Fruit fly (Drosophila melanogaster) whole organism, embryonic: ENCODE data around the gene CG31637.
A peak's percentile ranks its signal among the peaks of the same experiment; 100 is the strongest.

Source experiments
- B-H1 ChIP-seq: fragments of 200-800 bp; sonication (Bioruptor generic); IDR thresholded peaks from 3 replicates; pipeline ENCODE4 v1.3.6; 2022; ENCODE audit warnings: missing biosample characterization, missing genetic modification characterization
- Bgb ChIP-seq: fragments of 200-800 bp; sonication (Bioruptor generic); IDR thresholded peaks from 2 replicates; pipeline ENCODE4 v1.3.6; 2022; ENCODE audit warnings: missing biosample characterization, missing genetic modification characterization; ENCODE audit not compliant: partially characterized antibody
- CG10209 ChIP-seq: fragments of 200-800 bp; sonication (Bioruptor generic); optimal IDR thresholded peaks from 3 replicates; lab custom pipeline; 2017; ENCODE audit warnings: missing biosample characterization, mild to moderate bottlenecking, missing genetic modification characterization, missing genetic modification reagents
- CG11093 ChIP-seq: fragments of 200-800 bp; sonication (Bioruptor generic); IDR thresholded peaks from 3 replicates; pipeline ENCODE4 v1.3.6; 2022; ENCODE audit warnings: missing biosample characterization, missing genetic modification characterization
- CG13287 ChIP-seq: fragments of 200-800 bp; sonication (Bioruptor generic); IDR thresholded peaks from 2 replicates; pipeline ENCODE4 v1.3.6; 2022; ENCODE audit warnings: missing biosample characterization, missing genetic modification characterization; ENCODE audit not compliant: partially characterized antibody
- CG14710 ChIP-seq: fragments of 200-800 bp; sonication (Bioruptor generic); optimal IDR thresholded peaks from 3 replicates; lab custom pipeline; 2019; ENCODE audit warnings: missing biosample characterization, mild to moderate bottlenecking, missing genetic modification characterization, moderate library complexity
- CG16815 ChIP-seq: fragments of 200-800 bp; sonication (Bioruptor generic); optimal IDR thresholded peaks from 3 replicates; lab custom pipeline; 2017; ENCODE audit warnings: missing biosample characterization, mild to moderate bottlenecking, missing genetic modification characterization
- CG17361 ChIP-seq: fragments of 200-800 bp; sonication (Bioruptor generic); IDR thresholded peaks from 3 replicates; pipeline ENCODE4 v1.3.6; 2022; ENCODE audit warnings: missing biosample characterization, missing genetic modification characterization
- CG2712 ChIP-seq: fragments of 200-800 bp; optimal IDR thresholded peaks from 3 replicates; lab custom pipeline; 2019; ENCODE audit warnings: missing biosample characterization, mild to moderate bottlenecking, missing genetic modification characterization, moderate library complexity
- CG3281 ChIP-seq: fragments of 200-800 bp; sonication (Bioruptor generic); optimal IDR thresholded peaks from 3 replicates; lab custom pipeline; 2017; ENCODE audit warnings: missing biosample characterization, mild to moderate bottlenecking, missing genetic modification characterization
- CG4404 ChIP-seq: fragments of 200-800 bp; sonication (Bioruptor generic); IDR thresholded peaks from 2 replicates; pipeline ENCODE4 v1.3.6; 2022; ENCODE audit warnings: missing biosample characterization, missing genetic modification characterization
- CG4424 ChIP-seq: fragments of 200-800 bp; sonication (Bioruptor generic); optimal IDR thresholded peaks from 3 replicates; lab custom pipeline; 2016; ENCODE audit warnings: missing biosample characterization, missing genetic modification characterization
- CG5180 ChIP-seq: fragments of 200-800 bp; sonication (Bioruptor generic); optimal IDR thresholded peaks from 3 replicates; lab custom pipeline; 2017; ENCODE audit warnings: missing biosample characterization, missing genetic modification characterization, mild to moderate bottlenecking, moderate library complexity, missing genetic modification reagents
- CG7556 ChIP-seq: fragments of 200-800 bp; sonication (Bioruptor generic); optimal IDR thresholded peaks from 2 replicates; lab custom pipeline; 2017; ENCODE audit warnings: missing biosample characterization, mild to moderate bottlenecking, missing genetic modification characterization
- CG7963 ChIP-seq: fragments of 200-800 bp; sonication (Bioruptor generic); IDR thresholded peaks from 3 replicates; pipeline ENCODE4 v1.3.6; 2022; ENCODE audit warnings: missing biosample characterization, missing genetic modification characterization; ENCODE audit not compliant: partially characterized antibody
- CG9437 ChIP-seq: fragments of 200-800 bp; sonication (Bioruptor generic); optimal IDR thresholded peaks from 2 replicates; lab custom pipeline; 2018; ENCODE audit warnings: missing biosample characterization, mild to moderate bottlenecking, missing genetic modification characterization
- Doc3 ChIP-seq: fragments of 200-800 bp; sonication (Bioruptor generic); IDR thresholded peaks from 3 replicates; pipeline ENCODE4 v1.3.6; 2022; ENCODE audit warnings: missing biosample characterization, missing genetic modification characterization; ENCODE audit not compliant: partially characterized antibody
- Dp ChIP-seq: fragments of 200-800 bp; sonication (Bioruptor generic); optimal IDR thresholded peaks from 2 replicates; lab custom pipeline; 2018; ENCODE audit warnings: missing biosample characterization, mild to moderate bottlenecking, missing genetic modification characterization, moderate library complexity
- Drgx ChIP-seq: fragments of 200-800 bp; sonication (Bioruptor generic); IDR thresholded peaks from 2 replicates; pipeline ENCODE4 v1.3.6; 2022; ENCODE audit warnings: missing biosample characterization, missing genetic modification characterization
- E2f2 ChIP-seq: fragments of 200-800 bp; sonication (Bioruptor generic); IDR thresholded peaks from 2 replicates; pipeline ENCODE4 v1.3.6; 2022; ENCODE audit warnings: missing biosample characterization, missing genetic modification characterization
- Gsc ChIP-seq: fragments of 200-800 bp; sonication (Bioruptor generic); IDR thresholded peaks from 2 replicates; pipeline ENCODE4 v1.3.6; 2022; ENCODE audit warnings: missing biosample characterization, missing genetic modification characterization
- HmgZ ChIP-seq: fragments of 200-800 bp; sonication (Bioruptor generic); optimal IDR thresholded peaks from 2 replicates; lab custom pipeline; 2018; ENCODE audit warnings: missing biosample characterization, mild to moderate bottlenecking, missing genetic modification characterization
- MBD-R2 ChIP-seq: fragments of 200-800 bp; sonication (Bioruptor generic); IDR thresholded peaks from 2 replicates; pipeline ENCODE4 v1.3.6; 2022; ENCODE audit warnings: missing biosample characterization, missing genetic modification characterization
- MESR4 ChIP-seq: fragments of 200-800 bp; sonication (Bioruptor generic); optimal IDR thresholded peaks from 2 replicates; lab custom pipeline; 2018; ENCODE audit warnings: missing biosample characterization, mild to moderate bottlenecking, missing genetic modification characterization, moderate library complexity
- Pdp1 ChIP-seq, 2 experiments: fragments of 200-800 bp; sonication (Bioruptor generic); optimal IDR thresholded peaks; 3 replicates each; lab custom pipeline; 2016; ENCODE audit warnings: missing biosample characterization in 2 of 2, missing genetic modification characterization in 2 of 2, mild to moderate bottlenecking in 1 of 2, moderate library complexity in 1 of 2
- Scr ChIP-seq: fragments of 200-800 bp; sonication (Bioruptor generic); IDR thresholded peaks from 2 replicates; pipeline ENCODE4 v1.3.6; 2022; ENCODE audit warnings: missing biosample characterization, missing genetic modification characterization; ENCODE audit not compliant: partially characterized antibody
- Six4 ChIP-seq: fragments of 200-800 bp; sonication (Bioruptor generic); optimal IDR thresholded peaks from 2 replicates; lab custom pipeline; 2016; ENCODE audit warnings: missing biosample characterization, missing genetic modification characterization
- ab ChIP-seq: fragments of 200-800 bp; sonication (Bioruptor generic); optimal IDR thresholded peaks from 2 replicates; lab custom pipeline; 2016; ENCODE audit warnings: missing biosample characterization, missing genetic modification characterization
- bab2 ChIP-seq: fragments of 200-800 bp; sonication (Bioruptor generic); optimal IDR thresholded peaks from 2 replicates; lab custom pipeline; 2016; ENCODE audit warnings: missing biosample characterization, missing genetic modification characterization
- chinmo ChIP-seq: fragments of 200-800 bp; sonication (Bioruptor generic); IDR thresholded peaks from 4 replicates; pipeline ENCODE4 v1.3.6; 2022; ENCODE audit warnings: missing biosample characterization, missing genetic modification characterization; ENCODE audit not compliant: partially characterized antibody
- crol ChIP-seq: fragments of 200-800 bp; sonication (Bioruptor generic); IDR thresholded peaks from 2 replicates; pipeline ENCODE4 v1.3.6; 2022; ENCODE audit warnings: missing biosample characterization, missing genetic modification characterization
- dm ChIP-seq: fragments of 200-800 bp; sonication (Bioruptor generic); optimal IDR thresholded peaks from 3 replicates; lab custom pipeline; 2016; ENCODE audit warnings: missing biosample characterization, missing genetic modification characterization
- en ChIP-seq: fragments of 200-800 bp; sonication (Bioruptor generic); optimal IDR thresholded peaks from 2 replicates; lab custom pipeline; 2016; ENCODE audit warnings: missing biosample characterization, missing genetic modification characterization
- ftz-f1 ChIP-seq: fragments of 200-800 bp; sonication (Bioruptor generic); optimal IDR thresholded peaks from 2 replicates; lab custom pipeline; 2016; ENCODE audit warnings: missing biosample characterization, missing genetic modification characterization
- gcm ChIP-seq: fragments of 200-800 bp; sonication (Bioruptor generic); optimal IDR thresholded peaks from 2 replicates; lab custom pipeline; 2019; ENCODE audit warnings: missing biosample characterization, mild to moderate bottlenecking, missing genetic modification characterization, moderate library complexity
- insv ChIP-seq, 2 experiments: fragments of 200-800 bp; sonication (Bioruptor generic); optimal IDR thresholded peaks; 3 replicates each; lab custom pipeline; 2016 to 2018; ENCODE audit warnings: missing biosample characterization in 2 of 2, missing genetic modification characterization in 2 of 2
- ken ChIP-seq: fragments of 200-800 bp; sonication (Bioruptor generic); IDR thresholded peaks from 3 replicates; pipeline ENCODE4 v1.3.6; 2022; ENCODE audit warnings: missing biosample characterization, missing genetic modification characterization
- kni ChIP-seq: fragments of 200-800 bp; sonication (Bioruptor generic); optimal IDR thresholded peaks from 3 replicates; lab custom pipeline; 2017; ENCODE audit warnings: mild to moderate bottlenecking, missing biosample characterization, missing genetic modification reagents, missing genetic modification characterization
- nerfin-1 ChIP-seq: fragments of 200-800 bp; sonication (Bioruptor generic); optimal IDR thresholded peaks from 3 replicates; lab custom pipeline; 2019; ENCODE audit warnings: missing biosample characterization, mild to moderate bottlenecking, missing genetic modification characterization, moderate library complexity
- pan ChIP-seq, 4 experiments: fragments of >200 bp in 3 of 4; fragments of 200-800 bp in 1 of 4; sonication (Bioruptor generic) in 1 of 4; optimal IDR thresholded peaks in 3 of 4; IDR thresholded peaks in 1 of 4; 2 replicates each; pipeline versions ENCODE4 v1.3.6 to Lab custom; 2017 to 2022; ENCODE audit warnings: missing biosample characterization in 2 of 4, missing genetic modification characterization in 2 of 4, mixed read lengths in 1 of 4
- pb ChIP-seq: fragments of 200-800 bp; sonication (Bioruptor generic); optimal IDR thresholded peaks from 3 replicates; lab custom pipeline; 2016; ENCODE audit warnings: missing biosample characterization, missing genetic modification characterization
- shn ChIP-seq: fragments of 200-800 bp; sonication (Bioruptor generic); optimal IDR thresholded peaks from 3 replicates; lab custom pipeline; 2016; ENCODE audit warnings: missing biosample characterization, missing genetic modification characterization
- sisA ChIP-seq: fragments of 200-800 bp; sonication (Bioruptor generic); IDR thresholded peaks from 2 replicates; pipeline ENCODE4 v1.3.6; 2022; ENCODE audit warnings: missing biosample characterization, missing genetic modification characterization
- stc ChIP-seq: fragments of 200-800 bp; sonication (Bioruptor generic); IDR thresholded peaks from 2 replicates; pipeline ENCODE4 v1.3.6; 2022; ENCODE audit warnings: missing biosample characterization, missing genetic modification characterization
- sug ChIP-seq: fragments of 200-800 bp; optimal IDR thresholded peaks from 2 replicates; lab custom pipeline; 2019; ENCODE audit warnings: missing biosample characterization, mild to moderate bottlenecking, missing genetic modification characterization, moderate library complexity
- unc-4 ChIP-seq: fragments of 200-800 bp; sonication (Bioruptor generic); IDR thresholded peaks from 2 replicates; pipeline ENCODE4 v1.3.6; 2022; ENCODE audit warnings: missing biosample characterization, missing genetic modification characterization; ENCODE audit not compliant: partially characterized antibody
- zfh1 ChIP-seq: fragments of 200-800 bp; sonication (Bioruptor generic); IDR thresholded peaks from 3 replicates; pipeline ENCODE4 v1.3.6; 2022; ENCODE audit warnings: missing biosample characterization, missing genetic modification characterization

Gene CG31637

dm6 chr2L:6561463-6562357 lies 63.3 kb downstream of the CG31637 start, which contains the start of the genes Trmt6 and Ent2 (continued):
- TF ChIP-seq Bgb (GFP tag; lab: Robert Waterston, UW) (peak; percentile 31; the same call in 1 of the 2 replicates), CG2712 (tag; lab: Kevin White, UChicago) (peak; percentile 94), CG16815 (peak; percentile 96), CG4424 (GFP tag; lab: Kevin White, UChicago) (peak; percentile 94), MBD-R2 (GFP tag; lab: Robert Waterston, UW) (peak; percentile 96), CG7556 (GFP tag; lab: Kevin White, UChicago) (peak; percentile 90), B-H1 (GFP tag; lab: Robert Waterston, UW) (peak; percentile 97), CG4404 (GFP tag; lab: Robert Waterston, UW) (peak; percentile 97), zfh1 (GFP tag; lab: Robert Waterston, UW) (peak; percentile 98), ken (GFP tag; lab: Robert Waterston, UW) (peak; percentile 98), gcm (GFP tag; lab: Kevin White, UChicago) (peak; percentile 75), stc (peak; percentile 97), ftz-f1 (peak; percentile 62), pb (GFP tag; lab: Kevin White, UChicago) (peak; percentile 92), Gsc (peak; percentile 95), CG5180 (GFP tag; lab: Kevin White, UChicago) (peak; percentile 78), insv (GFP tag; optimal IDR thresholded peaks at IDR 0.05; lab: Kevin White, UChicago) (peak in 1 of 2 experiments; percentile 50), CG10209 (GFP tag; lab: Kevin White, UChicago) (peak; percentile 95), shn (GFP tag; lab: Kevin White, UChicago) (peak; percentile 96), en (peak; percentile 84), sisA (GFP tag; lab: Robert Waterston, UW) (peak; percentile 99), CG14710 (peak; percentile 92), crol (GFP tag; lab: Robert Waterston, UW) (peak; percentile 69)

DNA sequence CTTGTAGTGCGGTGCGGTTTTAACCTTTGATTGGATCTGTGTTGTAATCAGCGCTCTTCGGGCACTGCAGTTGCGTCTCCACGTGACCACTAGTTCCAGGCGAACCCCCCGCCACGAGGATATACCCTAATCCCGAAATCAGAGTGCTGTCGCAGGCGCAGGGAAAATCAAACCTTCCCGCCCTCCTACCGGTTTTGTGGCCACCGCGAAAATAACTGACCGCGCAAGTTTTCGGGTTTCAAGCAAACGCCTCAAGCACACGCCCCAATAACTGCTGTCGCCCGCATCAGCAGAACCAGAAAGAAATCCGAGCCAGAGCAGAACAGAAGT lies 63.9 kb downstream of the CG31637 start:
- TF ChIP-seq unc-4 (0 out of 2 replicates have a peak, but pooled peaks have one; percentile 14), HmgZ (no peak), MESR4 (GFP tag; lab: Kevin White, UChicago) (peak; percentile 60), chinmo (GFP tag; lab: Robert Waterston, UW) (0 out of 4 replicates have a peak, but pooled peaks have one; percentile 58), ab (GFP tag; lab: Kevin White, UChicago) (no peak), CG11093 (no peak), Scr (GFP tag; lab: Robert Waterston, UW) (peak; percentile 15; the same call in 1 of the 2 replicates), Dp (peak; percentile 61), E2f2 (GFP tag; lab: Robert Waterston, UW) (peak; percentile 76), kni (GFP tag; lab: Kevin White, UChicago) (peak; percentile 2), Six4 (GFP tag; lab: Kevin White, UChicago) (no peak), sug (tag; lab: Kevin White, UChicago) (peak; percentile 16), CG7963 (GFP tag; lab: Robert Waterston, UW) (no peak), Pdp1 (GFP tag; optimal IDR thresholded peaks at IDR 0.05; lab: Kevin White, UChicago) (peak in 1 of 2 experiments; percentile 13), Doc3 (GFP tag; lab: Robert Waterston, UW) (peak; percentile 52; the same call in 1 of the 3 replicates), Drgx (GFP tag; lab: Robert Waterston, UW) (no peak), CG17361 (peak; percentile 0; the same call in 1 of the 3 replicates), nerfin-1 (tag; lab: Kevin White, UChicago) (no peak), dm (no peak), CG9437 (no peak), pan (optimal IDR thresholded peaks at IDR 0.05; lab: Kevin White, UChicago) (no peak), pan (GFP tag; optimal IDR thresholded peaks at IDR 0.05 in 1 of 2, IDR thresholded peaks at IDR 0.05 in 1 of 2) (no peak), CG3281 (GFP tag; lab: Kevin White, UChicago) (no peak), CG13287 (GFP tag; lab: Robert Waterston, UW) (0 out of 2 replicates have a peak, but pooled peaks have one; percentile 18), MBD-R2 (GFP tag; lab: Robert Waterston, UW) (peak; percentile 21; the same call in 1 of the 2 replicates), bab2 (no peak)
